Worm (Caenorhabditis elegans) whole organism, L1 larva: Measurements from ENCODE around the gene C03B1.2.

Experiments used
- C34B4.2 ChIP-seq: sonication (generic microtip); optimal IDR thresholded peaks from 2 replicates; lab custom pipeline; 2017; ENCODE audit warnings: mild to moderate bottlenecking, missing genetic modification characterization, missing compliant biosample characterization
- F16B12.6 ChIP-seq: fragments of 150-350 bp; optimal IDR thresholded peaks from 2 replicates; lab custom pipeline; 2014; ENCODE audit warnings: missing biosample characterization, missing genetic modification characterization
- ama-1 ChIP-seq: fragments of 150-350 bp; optimal IDR thresholded peaks from 2 replicates; lab custom pipeline; 2014
- ceh-8 ChIP-seq: fragments of 200-800 bp; sonication (Bioruptor generic); optimal IDR thresholded peaks from 2 replicates; lab custom pipeline; 2018; ENCODE audit warnings: mild to moderate bottlenecking, missing genetic modification characterization, moderate library complexity, missing compliant biosample characterization
- dsc-1 ChIP-seq: sonication (generic microtip); optimal IDR thresholded peaks from 2 replicates; lab custom pipeline; 2016; ENCODE audit warnings: mild to moderate bottlenecking, missing genetic modification characterization, missing compliant biosample characterization
- efl-1 ChIP-seq, 4 experiments: fragments of 150-350 bp; optimal IDR thresholded peaks in 3 of 4; peaks in 1 of 4; 1 replicate in 1 of 4; 2 replicates in 3 of 4; lab custom pipeline; 2014; ENCODE audit warnings: missing biosample characterization in 2 of 4, missing genetic modification characterization in 2 of 4, missing genetic modification reagents in 2 of 4
- efl-3 ChIP-seq: fragments of 200-800 bp; sonication (Bioruptor generic); optimal IDR thresholded peaks from 2 replicates; lab custom pipeline; 2018; ENCODE audit warnings: mild to moderate bottlenecking, missing genetic modification characterization, missing compliant biosample characterization
- egl-13 ChIP-seq: sonication (generic microtip); optimal IDR thresholded peaks from 2 replicates; lab custom pipeline; 2016; ENCODE audit warnings: missing genotype, missing genetic modification reagents, missing genetic modification characterization, missing compliant biosample characterization
- egl-27 ChIP-seq, 2 experiments: fragments of 150-350 bp in 1 of 2; sonication (generic microtip); optimal IDR thresholded peaks; 3 replicates each; lab custom pipeline; 2017 to 2018; ENCODE audit warnings: missing biosample characterization in 2 of 2, missing genetic modification characterization in 2 of 2, missing genetic modification reagents in 2 of 2
- elt-2 ChIP-seq: sonication (generic microtip); optimal IDR thresholded peaks from 2 replicates; lab custom pipeline; 2016; ENCODE audit warnings: missing genetic modification characterization, mild to moderate bottlenecking, inconsistent platforms, missing compliant biosample characterization, missing genetic modification reagents
- elt-3 ChIP-seq, 6 experiments: fragments of 150-350 bp in 1 of 6; sonication (generic microtip); optimal IDR thresholded peaks; 2 replicates each; lab custom pipeline; 2017 to 2018; ENCODE audit warnings: missing biosample characterization in 6 of 6, missing genetic modification characterization in 6 of 6, inconsistent platforms in 1 of 6
- ets-5 ChIP-seq: fragments of 200-800 bp; sonication (Bioruptor generic); IDR thresholded peaks from 2 replicates; pipeline ENCODE4 v1.3.6; 2022; ENCODE audit warnings: missing genetic modification characterization, missing compliant biosample characterization
- fkh-10 ChIP-seq: sonication (generic microtip); optimal IDR thresholded peaks from 2 replicates; lab custom pipeline; 2017; ENCODE audit warnings: missing biosample characterization, missing genetic modification reagents, missing genetic modification characterization
- fos-1 ChIP-seq: fragments of 150-350 bp; optimal IDR thresholded peaks from 2 replicates; lab custom pipeline; 2014; ENCODE audit warnings: missing biosample characterization, missing genetic modification characterization
- grh-1 ChIP-seq: fragments of 200-800 bp; sonication (Bioruptor generic); IDR thresholded peaks from 2 replicates; pipeline ENCODE4 v1.3.6; 2022; ENCODE audit warnings: missing genetic modification reagents, missing genetic modification characterization, missing compliant biosample characterization
- hpl-2 ChIP-seq: fragments of 150-350 bp; optimal IDR thresholded peaks from 2 replicates; lab custom pipeline; 2014; ENCODE audit warnings: missing biosample characterization, missing genetic modification reagents, missing genetic modification characterization
- jun-1 ChIP-seq: fragments of 150-350 bp; optimal IDR thresholded peaks from 2 replicates; lab custom pipeline; 2014; ENCODE audit warnings: missing biosample characterization, missing genetic modification reagents, missing genetic modification characterization
- lin-14 ChIP-seq: fragments of 200-800 bp; sonication (Bioruptor generic); optimal IDR thresholded peaks from 2 replicates; lab custom pipeline; 2018; ENCODE audit warnings: mild to moderate bottlenecking, missing genetic modification characterization, moderate library complexity, missing compliant biosample characterization
- lin-39 ChIP-seq: fragments of 150-350 bp; optimal IDR thresholded peaks from 2 replicates; lab custom pipeline; 2014; ENCODE audit warnings: missing biosample characterization, missing genetic modification reagents, missing genetic modification characterization
- nhr-19 ChIP-seq: fragments of 200-800 bp; sonication (Bioruptor generic); conservative IDR thresholded peaks from 2 replicates; pipeline ENCODE4 v1.3.6; 2022; ENCODE audit warnings: missing genetic modification characterization, missing compliant biosample characterization
- nhr-47 ChIP-seq: sonication (generic microtip); optimal IDR thresholded peaks from 2 replicates; lab custom pipeline; 2016; ENCODE audit warnings: mild to moderate bottlenecking, missing genetic modification characterization, moderate library complexity, missing compliant biosample characterization
- nhr-71 ChIP-seq: sonication (generic microtip); optimal IDR thresholded peaks from 2 replicates; lab custom pipeline; 2016; ENCODE audit warnings: mild to moderate bottlenecking, missing genetic modification characterization, moderate library complexity, missing compliant biosample characterization
- nhr-84 ChIP-seq: sonication (generic microtip); optimal IDR thresholded peaks from 2 replicates; lab custom pipeline; 2017; ENCODE audit warnings: missing biosample characterization, missing genetic modification characterization
- nhr-85 ChIP-seq: sonication (generic microtip); peaks from one replicate; lab custom pipeline; 2016; ENCODE audit warnings: missing genetic modification characterization, inconsistent platforms, missing compliant biosample characterization
- pag-3 ChIP-seq: sonication (generic microtip); optimal IDR thresholded peaks from 2 replicates; lab custom pipeline; 2017; ENCODE audit warnings: missing genetic modification characterization, mild to moderate bottlenecking, missing compliant biosample characterization, antibody characterized with exemption, borderline replicate concordance; ENCODE audit not compliant: insufficient read depth
- rnt-1 ChIP-seq: sonication (generic microtip); optimal IDR thresholded peaks from 2 replicates; lab custom pipeline; 2016; ENCODE audit warnings: mild to moderate bottlenecking, missing genetic modification characterization, moderate library complexity, missing compliant biosample characterization
- snu-23 ChIP-seq: sonication (generic microtip); optimal IDR thresholded peaks from 2 replicates; lab custom pipeline; 2016; ENCODE audit warnings: missing genetic modification characterization, missing compliant biosample characterization
- tbx-2 ChIP-seq: sonication (generic microtip); optimal IDR thresholded peaks from 2 replicates; lab custom pipeline; 2016; ENCODE audit warnings: missing genetic modification characterization, missing compliant biosample characterization
- unc-62 ChIP-seq: fragments of 150-350 bp; optimal IDR thresholded peaks from 2 replicates; lab custom pipeline; 2014; ENCODE audit warnings: missing biosample characterization, missing genetic modification reagents, missing genetic modification characterization
- unc-98 ChIP-seq: fragments of 200-800 bp; sonication (Bioruptor generic); IDR thresholded peaks from 2 replicates; pipeline ENCODE4 v1.3.6; 2022; ENCODE audit warnings: missing genetic modification characterization, missing compliant biosample characterization
- vab-15 ChIP-seq: sonication (generic microtip); optimal IDR thresholded peaks from 2 replicates; lab custom pipeline; 2017; ENCODE audit warnings: missing genotype, mild to moderate bottlenecking, missing genetic modification characterization, missing compliant biosample characterization
- zag-1 ChIP-seq: fragments of 150-350 bp; optimal IDR thresholded peaks from 2 replicates; lab custom pipeline; 2014; ENCODE audit warnings: missing biosample characterization, missing genetic modification characterization
- ztf-11 ChIP-seq, 2 experiments: sonication (generic microtip); optimal IDR thresholded peaks; 2 replicates each; lab custom pipeline; 2016 to 2017; ENCODE audit warnings: missing genetic modification characterization in 2 of 2, missing biosample characterization in 1 of 2, missing compliant biosample characterization in 1 of 2

The C03B1.2 gene

ce11 chrX:6321380-6321779, 48.4 kb upstream of the C03B1.2 start:
- TF ChIP-seq vab-15 (tag; lab: Kevin White, UChicago), result no peak

- TF ChIP-seq egl-13 (tag; lab: Kevin White, UChicago) (no peak), elt-3 (tag; optimal IDR thresholded peaks at IDR 0.05; lab: Kevin White, UChicago) (peak in 3 of 6 experiments; percentile 41 to 47 (median 44)), jun-1 (tag; lab: Kevin White, UChicago) (no peak), grh-1 (0 out of 2 replicates have a peak, but pooled peaks have one; percentile 12), lin-39 (tag; lab: Kevin White, UChicago) (no peak), efl-3 (GFP tag; lab: Kevin White, UChicago) (no peak), fos-1 (tag; lab: Kevin White, UChicago) (no peak), unc-98 (GFP tag; lab: Robert Waterston, UW) (no peak), tbx-2 (tag; lab: Kevin White, UChicago) (peak; percentile 7), ceh-8 (GFP tag; lab: Kevin White, UChicago) (no peak), snu-23 (GFP tag; lab: Kevin White, UChicago) (peak; percentile 11), rnt-1 (no peak), nhr-71 (tag; lab: Kevin White, UChicago) (peak; percentile 13), nhr-47 (tag; lab: Kevin White, UChicago) (no peak), lin-14 (GFP tag; lab: Kevin White, UChicago) (peak; percentile 9), fkh-10 (no peak), pag-3 (no peak), nhr-85 (peak; percentile 86)
These were observed 46.7 kb upstream of the C03B1.2 start, which contains the start of gene col-167 for ce11 chrX:6323129-6323528. col-167 (plus strand) TSS chrX:6323488.

ce11 chrX:6324124-6324893, 45.5 kb upstream of the C03B1.2 start:
- TF ChIP-seq jun-1 (tag; lab: Kevin White, UChicago) (peak; percentile 33), tbx-2 (tag; lab: Kevin White, UChicago) (peak; percentile 3)

- TF ChIP-seq dsc-1 (tag; lab: Kevin White, UChicago), result no peak
- TF ChIP-seq ama-1 (lab: Kevin White, UChicago), result no peak
- TF ChIP-seq efl-1 (optimal IDR thresholded peaks at IDR 0.05; lab: Kevin White, UChicago), result no peak
- TF ChIP-seq efl-1 (GFP tag; optimal IDR thresholded peaks at IDR 0.05 in 1 of 2; lab: Kevin White, UChicago), result peak in 1 of 2 experiments; percentile 28
- peak; percentile 70 for TF ChIP-seq nhr-85
These were observed 43.7 kb upstream of the C03B1.2 start, which contains the start of gene col-168 for ce11 chrX:6326088-6326487. col-168 (plus strand) TSS chrX:6326388.

ce11 chrX:6328860-6329259, 41.0 kb upstream of the C03B1.2 start, which contains the start of gene col-169:
col-169 (plus strand) TSS chrX:6329160.
- TF ChIP-seq unc-62 (GFP tag; lab: Kevin White, UChicago), result no peak
- no peak for TF ChIP-seq ets-5 (GFP tag; lab: Robert Waterston, UW)

- TF ChIP-seq fkh-10 (no peak), ztf-11 (tag; optimal IDR thresholded peaks at IDR 0.05; lab: Kevin White, UChicago) (no peak), C34B4.2 (no peak), F16B12.6 (tag; lab: Kevin White, UChicago) (no peak), zag-1 (tag; lab: Kevin White, UChicago) (no peak), nhr-19 (GFP tag; lab: Robert Waterston, UW) (no peak), hpl-2 (GFP tag; lab: Kevin White, UChicago) (no peak), ceh-8 (GFP tag; lab: Kevin White, UChicago) (no peak), nhr-84 (tag; lab: Kevin White, UChicago) (no peak), dsc-1 (tag; lab: Kevin White, UChicago) (no peak), tbx-2 (tag; lab: Kevin White, UChicago) (no peak), lin-39 (tag; lab: Kevin White, UChicago) (no peak), elt-2 (tag; lab: Kevin White, UChicago) (no peak), egl-27 (tag; optimal IDR thresholded peaks at IDR 0.05; lab: Kevin White, UChicago) (no peak)
These were observed 38.4 kb upstream of the C03B1.2 start, which contains the start of gene col-170 for ce11 chrX:6331409-6331808. col-170 (plus strand) TSS chrX:6331709.
